Worm (Caenorhabditis elegans): Measurements from ENCODE around the gene Y59E9AL.4.

ce11 chrIV:5204573-5204972, 10.4 kb downstream of the Y59E9AL.4 start, which contains the start of gene tni-4:
- TF ChIP-seq ama-1 (optimal IDR thresholded peaks at IDR 0.05) (no peak), ama-1 (GFP tag; optimal IDR thresholded peaks at IDR 0.05) (no peak), fkh-3 (tag; optimal IDR thresholded peaks at IDR 0.05) (no peak), B0261.1 (tag; optimal IDR thresholded peaks at IDR 0.05) (no peak), gei-17 (GFP tag; optimal IDR thresholded peaks at IDR 0.05) (no peak), pha-4 (tag; optimal IDR thresholded peaks at IDR 0.05) (no peak), egrh-3 (GFP tag; IDR thresholded peaks at IDR 0.05) (no peak)
